Fruit fly (Drosophila melanogaster): ENCODE data around the gene Smyd4-2.

DNA sequence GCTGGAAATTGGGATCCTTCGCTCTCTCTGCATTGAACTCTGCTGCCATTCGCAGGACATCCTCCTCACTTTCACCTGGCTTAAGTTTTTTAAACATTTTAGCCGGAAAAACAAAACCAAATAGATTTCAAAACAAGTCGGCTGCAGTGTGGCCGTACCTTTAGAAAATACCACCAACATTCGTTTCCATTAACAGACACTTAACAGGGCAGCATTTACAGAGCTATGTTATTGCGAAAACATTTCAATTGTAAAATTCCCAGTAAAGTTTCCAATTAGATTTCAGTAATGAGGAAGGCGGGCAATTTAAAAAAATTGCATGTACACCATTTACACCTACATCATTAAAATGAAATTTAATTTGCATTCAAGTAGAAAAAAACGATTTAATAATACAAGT is 2.6 kb downstream of the Smyd4-2 start, which contains the start of gene CG32104:
- no peak for TF ChIP-seq h (GFP tag; optimal IDR thresholded peaks at IDR 0.05)
- TF ChIP-seq Vsx2 (GFP tag; optimal IDR thresholded peaks at IDR 0.05; ENCODE audit: partially characterized antibody), result no peak
- no peak for TF ChIP-seq lola (GFP tag; optimal IDR thresholded peaks at IDR 0.05)
- no peak for TF ChIP-seq HLH106 (tag; optimal IDR thresholded peaks at IDR 0.05)
- TF ChIP-seq ey (GFP tag; optimal IDR thresholded peaks at IDR 0.05), result no peak
- no peak for TF ChIP-seq br (GFP tag; optimal IDR thresholded peaks at IDR 0.05)
- TF ChIP-seq pan (optimal IDR thresholded peaks at IDR 0.05), result no peak
- TF ChIP-seq Myc (optimal IDR thresholded peaks at IDR 0.05), result no peak
